Worm (Caenorhabditis elegans): ENCODE data around the gene F38H12.5.

Gene F38H12.5

DNA sequence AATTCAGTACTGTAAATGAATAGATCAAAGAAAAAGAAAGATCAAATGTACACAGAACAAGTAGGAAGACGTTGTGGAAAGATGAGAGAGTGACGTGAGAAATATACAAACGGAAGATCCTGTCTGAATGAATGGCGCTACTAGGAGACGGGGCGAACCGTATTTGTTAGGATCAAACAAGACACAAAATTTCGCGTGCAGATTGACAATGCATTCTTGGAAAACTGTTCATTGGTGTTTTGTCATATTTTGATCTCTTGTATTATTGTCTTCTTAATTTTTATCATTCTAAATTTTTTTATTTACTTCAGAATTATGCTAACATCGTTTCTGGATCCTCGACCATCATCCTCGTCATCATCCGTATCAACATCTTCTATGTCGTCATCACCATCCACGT, 11.9 kb upstream of the F38H12.5 start, which contains the start of gene nhr-181:
Gene nhr-181 (plus strand): TSS at position 301 of the 400 bp plus-strand sequence.
- no peak for TF ChIP-seq snpc-4 (GFP tag; optimal IDR thresholded peaks at IDR 0.05)
- no peak for TF ChIP-seq snpc-4 (tag; optimal IDR thresholded peaks at IDR 0.05)
- TF ChIP-seq attf-6 (GFP tag; IDR thresholded peaks at IDR 0.05) = no peak
- TF ChIP-seq pbrm-1 (GFP tag; IDR thresholded peaks at IDR 0.05) = no peak
- TF ChIP-seq ceh-100 (GFP tag; IDR thresholded peaks at IDR 0.05) = no peak
- TF ChIP-seq hlh-26 (GFP tag; conservative IDR thresholded peaks at IDR 0.05) = no peak
- no peak for TF ChIP-seq nhr-80 (tag; optimal IDR thresholded peaks at IDR 0.05)
- no peak for TF ChIP-seq ccch-3 (GFP tag; optimal IDR thresholded peaks at IDR 0.05)
- no peak for TF ChIP-seq lsl-1 (GFP tag; optimal IDR thresholded peaks at IDR 0.05)
- no peak for TF ChIP-seq lin-35 (GFP tag; optimal IDR thresholded peaks at IDR 0.05)
- TF ChIP-seq tlf-1 (GFP tag; optimal IDR thresholded peaks at IDR 0.05) = no peak
- no peak for TF ChIP-seq ekl-4 (GFP tag; IDR thresholded peaks at IDR 0.05)
- no peak for TF ChIP-seq ztf-6 (GFP tag; IDR thresholded peaks at IDR 0.05)
- no peak for TF ChIP-seq mcd-1 (GFP tag; IDR thresholded peaks at IDR 0.05)
- TF ChIP-seq B0019.2 (GFP tag; conservative IDR thresholded peaks at IDR 0.05) = no peak
- no peak for TF ChIP-seq hmg-1.2 (GFP tag; IDR thresholded peaks at IDR 0.05)
- no peak for TF ChIP-seq somi-1 (GFP tag; optimal IDR thresholded peaks at IDR 0.05)

- TF ChIP-seq cebp-1 (GFP tag; IDR thresholded peaks at IDR 0.05) (no peak), cebp-1 (tag; optimal IDR thresholded peaks at IDR 0.05) (no peak), F57A8.1 (GFP tag; optimal IDR thresholded peaks at IDR 0.05) (no peak), ztf-18 (tag; optimal IDR thresholded peaks at IDR 0.05) (no peak), ama-1 (optimal IDR thresholded peaks at IDR 0.05) (no peak), ama-1 (GFP tag; optimal IDR thresholded peaks at IDR 0.05) (no peak), sea-2 (GFP tag; IDR thresholded peaks at IDR 0.05) (no peak), F10E7.11 (tag; optimal IDR thresholded peaks at IDR 0.05) (no peak), nhr-179 (tag; optimal IDR thresholded peaks at IDR 0.05) (no peak), Y53F4B.3 (GFP tag; IDR thresholded peaks at IDR 0.05) (no peak), tbx-9 (tag; optimal IDR thresholded peaks at IDR 0.05; ENCODE audit: borderline replicate concordance) (no peak), cebp-2 (GFP tag; IDR thresholded peaks at IDR 0.05) (no peak), ztf-26 (tag; optimal IDR thresholded peaks at IDR 0.05) (no peak), attf-5 (GFP tag; optimal IDR thresholded peaks at IDR 0.05) (no peak), xnd-1 (tag; optimal IDR thresholded peaks at IDR 0.05) (no peak), lin-54 (GFP tag; optimal IDR thresholded peaks at IDR 0.05) (no peak), lir-1 (GFP tag; conservative IDR thresholded peaks at IDR 0.05) (no peak)
Observed at ce11 chrV:4081283-4081682, 1.6 kb downstream of the F38H12.5 start, which contains the start of gene srh-211. Gene srh-211 (minus strand): TSS chrV:4081383.

- TF ChIP-seq Y79H2A.3 (GFP tag; conservative IDR thresholded peaks at IDR 0.05) (no peak), ekl-4 (GFP tag; IDR thresholded peaks at IDR 0.05) (no peak), ZK185.1 (tag; optimal IDR thresholded peaks at IDR 0.05; ENCODE audit: poor library complexity, severe bottlenecking) (no peak), F49E8.2 (tag; optimal IDR thresholded peaks at IDR 0.05; ENCODE audit: insufficient read depth) (no peak), ceh-58 (GFP tag; IDR thresholded peaks at IDR 0.05) (no peak), C06A6.2 (GFP tag; conservative IDR thresholded peaks at IDR 0.05) (no peak), hlh-26 (GFP tag; conservative IDR thresholded peaks at IDR 0.05) (no peak), madf-3 (GFP tag; IDR thresholded peaks at IDR 0.05) (no peak), nhr-90 (tag; optimal IDR thresholded peaks at IDR 0.05) (no peak), snpc-1.3 (tag; optimal IDR thresholded peaks at IDR 0.05; ENCODE audit: insufficient read depth) (no peak), nhr-27 (tag; optimal IDR thresholded peaks at IDR 0.05) (no peak), nhr-120 (GFP tag; IDR thresholded peaks at IDR 0.05) (no peak)
Observed at ce11 chrV:4080546-4080945, 2.3 kb downstream of the F38H12.5 start.
